Fruit fly (Drosophila melanogaster) whole organism, embryonic: ENCODE results near the gene Hs2st.
A peak's percentile ranks its signal among the peaks of the same experiment; 100 is the strongest.

Source experiments
- Abd-B ChIP-seq: fragments of 200-800 bp; sonication (Bioruptor generic); optimal IDR thresholded peaks from 2 replicates; lab custom pipeline; 2018; ENCODE audit warnings: missing biosample characterization, mild to moderate bottlenecking, missing genetic modification characterization, moderate library complexity
- Atf-2 ChIP-seq: fragments of 200-800 bp; sonication (Bioruptor generic); optimal IDR thresholded peaks from 2 replicates; lab custom pipeline; 2016; ENCODE audit warnings: missing biosample characterization, missing genetic modification characterization
- Bdp1 ChIP-seq: fragments of 200-800 bp; sonication (Bioruptor generic); optimal IDR thresholded peaks from 3 replicates; lab custom pipeline; 2016; ENCODE audit warnings: missing biosample characterization, missing genetic modification characterization
- CG11398 ChIP-seq: fragments of 200-800 bp; sonication (Bioruptor generic); optimal IDR thresholded peaks from 2 replicates; lab custom pipeline; 2016; ENCODE audit warnings: missing biosample characterization, missing genetic modification characterization
- CG12391 ChIP-seq: fragments of 200-800 bp; sonication (Bioruptor generic); optimal IDR thresholded peaks from 3 replicates; lab custom pipeline; 2018; ENCODE audit warnings: missing biosample characterization, mild to moderate bottlenecking, missing genetic modification characterization, moderate library complexity
- CG12659 ChIP-seq: fragments of 200-800 bp; sonication (Bioruptor generic); optimal IDR thresholded peaks from 3 replicates; lab custom pipeline; 2017; ENCODE audit warnings: mild to moderate bottlenecking, missing biosample characterization, missing genetic modification reagents, missing genetic modification characterization
- CG13287 ChIP-seq: fragments of 200-800 bp; sonication (Bioruptor generic); IDR thresholded peaks from 2 replicates; pipeline ENCODE4 v1.3.6; 2022; ENCODE audit warnings: missing biosample characterization, missing genetic modification characterization; ENCODE audit not compliant: partially characterized antibody
- CG14667 ChIP-seq: fragments of 200-800 bp; sonication (Bioruptor generic); IDR thresholded peaks from 2 replicates; pipeline ENCODE4 v1.3.6; 2022; ENCODE audit warnings: missing biosample characterization, missing genetic modification characterization
- CG1529 ChIP-seq: fragments of 200-800 bp; sonication (Bioruptor generic); optimal IDR thresholded peaks from 3 replicates; lab custom pipeline; 2018; ENCODE audit warnings: missing biosample characterization, missing genetic modification characterization
- CG15514 ChIP-seq: fragments of 200-800 bp; sonication (Bioruptor generic); optimal IDR thresholded peaks from 3 replicates; lab custom pipeline; 2017; ENCODE audit warnings: missing biosample characterization, missing genetic modification characterization, mild to moderate bottlenecking, moderate library complexity, missing genetic modification reagents
- CG1603 ChIP-seq: fragments of 200-800 bp; sonication (Bioruptor generic); optimal IDR thresholded peaks from 2 replicates; lab custom pipeline; 2019; ENCODE audit warnings: missing biosample characterization, mild to moderate bottlenecking, missing genetic modification characterization, moderate library complexity
- CG17829 ChIP-seq: fragments of 200-800 bp; optimal IDR thresholded peaks from 2 replicates; lab custom pipeline; 2019; ENCODE audit warnings: missing biosample characterization, mild to moderate bottlenecking, missing genetic modification characterization, moderate library complexity
- CG18011 ChIP-seq: fragments of 200-800 bp; sonication (Bioruptor generic); optimal IDR thresholded peaks from 2 replicates; lab custom pipeline; 2017; ENCODE audit warnings: missing biosample characterization, missing genetic modification characterization, mild to moderate bottlenecking, moderate library complexity, missing genotype
- CG2116 ChIP-seq: fragments of 200-800 bp; sonication (Bioruptor generic); optimal IDR thresholded peaks from 3 replicates; lab custom pipeline; 2018; ENCODE audit warnings: missing biosample characterization, mild to moderate bottlenecking, missing genetic modification characterization
- CG32767 ChIP-seq: fragments of 200-800 bp; sonication (Bioruptor generic); IDR thresholded peaks from 2 replicates; pipeline ENCODE4 v1.3.6; 2022; ENCODE audit warnings: missing biosample characterization, missing genetic modification characterization
- CG4854 ChIP-seq: fragments of 200-800 bp; sonication (Bioruptor generic); optimal IDR thresholded peaks from 2 replicates; lab custom pipeline; 2016; ENCODE audit warnings: missing biosample characterization, missing genetic modification characterization, inconsistent platforms
- CG5180 ChIP-seq: fragments of 200-800 bp; sonication (Bioruptor generic); optimal IDR thresholded peaks from 3 replicates; lab custom pipeline; 2017; ENCODE audit warnings: missing biosample characterization, missing genetic modification characterization, mild to moderate bottlenecking, moderate library complexity, missing genetic modification reagents
- CG5953 ChIP-seq: fragments of 200-800 bp; sonication (Bioruptor generic); IDR thresholded peaks from 2 replicates; pipeline ENCODE4 v1.3.6; 2022; ENCODE audit warnings: missing biosample characterization, missing genetic modification characterization
- CG6272 ChIP-seq: fragments of 200-800 bp; sonication (Bioruptor generic); IDR thresholded peaks from 2 replicates; pipeline ENCODE4 v1.3.6; 2022; ENCODE audit warnings: missing biosample characterization, missing genetic modification characterization
- CG7786 ChIP-seq: fragments of 200-800 bp; sonication (Bioruptor generic); optimal IDR thresholded peaks from 2 replicates; lab custom pipeline; 2016; ENCODE audit warnings: missing biosample characterization, missing genetic modification characterization
- CG8281 ChIP-seq: fragments of 200-800 bp; sonication (Bioruptor generic); optimal IDR thresholded peaks from 2 replicates; lab custom pipeline; 2018; ENCODE audit warnings: missing biosample characterization, mild to moderate bottlenecking, missing genetic modification characterization, moderate library complexity
- CG8290 ChIP-seq, 3 experiments: fragments of 200-800 bp; sonication (Bioruptor generic); optimal IDR thresholded peaks; 2 replicates each; lab custom pipeline; 2016 to 2019; ENCODE audit warnings: missing biosample characterization in 3 of 3, missing genetic modification characterization in 3 of 3, mild to moderate bottlenecking in 2 of 3, moderate library complexity in 1 of 3
- CoRest ChIP-seq: fragments of 200-800 bp; sonication (Bioruptor generic); optimal IDR thresholded peaks from 3 replicates; lab custom pipeline; 2018; ENCODE audit warnings: missing biosample characterization, mild to moderate bottlenecking, missing genetic modification characterization, moderate library complexity
- Deaf1 ChIP-seq: fragments of 200-800 bp; optimal IDR thresholded peaks from 3 replicates; lab custom pipeline; 2019; ENCODE audit warnings: missing biosample characterization, mild to moderate bottlenecking, missing genetic modification characterization, moderate library complexity
- Dek ChIP-seq: fragments of 200-800 bp; sonication (Bioruptor generic); optimal IDR thresholded peaks from 3 replicates; lab custom pipeline; 2019; ENCODE audit warnings: missing biosample characterization, mild to moderate bottlenecking, missing genetic modification characterization, moderate library complexity
- E2f2 ChIP-seq: fragments of 200-800 bp; sonication (Bioruptor generic); IDR thresholded peaks from 2 replicates; pipeline ENCODE4 v1.3.6; 2022; ENCODE audit warnings: missing biosample characterization, missing genetic modification characterization
- Hand ChIP-seq: fragments of 200-800 bp; sonication (Bioruptor generic); optimal IDR thresholded peaks from 2 replicates; lab custom pipeline; 2017; ENCODE audit warnings: mild to moderate bottlenecking, missing biosample characterization, missing genetic modification reagents, missing genetic modification characterization
- Hr3 ChIP-seq: fragments of 200-800 bp; sonication (Bioruptor generic); optimal IDR thresholded peaks from 3 replicates; lab custom pipeline; 2016; ENCODE audit warnings: missing biosample characterization, missing genetic modification characterization
- Meics ChIP-seq: fragments of 200-800 bp; sonication (Bioruptor generic); optimal IDR thresholded peaks from 2 replicates; lab custom pipeline; 2017; ENCODE audit warnings: missing biosample characterization, mild to moderate bottlenecking, missing genetic modification characterization
- NFAT ChIP-seq: fragments of 200-800 bp; sonication (Bioruptor generic); IDR thresholded peaks from 2 replicates; pipeline ENCODE4 v1.3.6; 2022; ENCODE audit warnings: missing biosample characterization, missing genetic modification characterization
- Neu2 ChIP-seq: fragments of 200-800 bp; sonication (Bioruptor generic); optimal IDR thresholded peaks from 3 replicates; lab custom pipeline; 2016; ENCODE audit warnings: missing biosample characterization, missing genetic modification characterization, borderline replicate concordance
- Oaz ChIP-seq: fragments of 200-800 bp; sonication (Bioruptor generic); IDR thresholded peaks from 2 replicates; pipeline ENCODE4 v1.3.6; 2022; ENCODE audit warnings: missing biosample characterization, missing genetic modification characterization
- Six4 ChIP-seq: fragments of 200-800 bp; sonication (Bioruptor generic); optimal IDR thresholded peaks from 2 replicates; lab custom pipeline; 2016; ENCODE audit warnings: missing biosample characterization, missing genetic modification characterization
- Vsx1 ChIP-seq: fragments of 200-800 bp; sonication (Bioruptor generic); optimal IDR thresholded peaks from 2 replicates; lab custom pipeline; 2017; ENCODE audit warnings: missing biosample characterization, mild to moderate bottlenecking, missing genetic modification characterization, missing genetic modification reagents
- bcd ChIP-seq: fragments of 200-800 bp; sonication (Bioruptor generic); optimal IDR thresholded peaks from 2 replicates; lab custom pipeline; 2017; ENCODE audit warnings: missing biosample characterization, mild to moderate bottlenecking, missing genetic modification characterization
- chm ChIP-seq: fragments of 200-800 bp; sonication (Bioruptor generic); IDR thresholded peaks from 2 replicates; pipeline ENCODE4 v1.3.6; 2022; ENCODE audit warnings: missing biosample characterization, missing genetic modification characterization
- fd96Cb ChIP-seq: fragments of 200-800 bp; sonication (Bioruptor generic); optimal IDR thresholded peaks from 2 replicates; lab custom pipeline; 2018; ENCODE audit warnings: missing biosample characterization, mild to moderate bottlenecking, missing genetic modification characterization, moderate library complexity
- gem ChIP-seq: fragments of 200-800 bp; sonication (Bioruptor generic); optimal IDR thresholded peaks from 2 replicates; lab custom pipeline; 2019; ENCODE audit warnings: missing biosample characterization, mild to moderate bottlenecking, missing genetic modification characterization, moderate library complexity
- gro ChIP-seq: fragments of 200-800 bp; sonication (Bioruptor generic); optimal IDR thresholded peaks from 2 replicates; lab custom pipeline; 2016; ENCODE audit warnings: missing biosample characterization, missing genetic modification characterization
- lbe ChIP-seq: fragments of 200-800 bp; sonication (Bioruptor generic); optimal IDR thresholded peaks from 2 replicates; lab custom pipeline; 2016; ENCODE audit warnings: missing biosample characterization, mild to moderate bottlenecking, missing genetic modification characterization
- lov ChIP-seq, 2 experiments: fragments of 200-800 bp in 1 of 2; fragments of >200 bp in 1 of 2; sonication (Bioruptor generic) in 1 of 2; IDR thresholded peaks in 1 of 2; optimal IDR thresholded peaks in 1 of 2; 2 replicates in 1 of 2; 3 replicates in 1 of 2; pipeline versions ENCODE4 v1.3.6 to Lab custom; 2017 to 2022; ENCODE audit warnings: missing biosample characterization in 1 of 2, missing genetic modification characterization in 1 of 2
- ranshi ChIP-seq: fragments of 200-800 bp; sonication (Bioruptor generic); IDR thresholded peaks from 2 replicates; pipeline ENCODE4 v1.3.6; 2022; ENCODE audit warnings: missing biosample characterization, missing genetic modification characterization
- schlank ChIP-seq: fragments of 200-800 bp; sonication (Bioruptor generic); optimal IDR thresholded peaks from 2 replicates; lab custom pipeline; 2018; ENCODE audit warnings: missing biosample characterization, mild to moderate bottlenecking, missing genetic modification characterization
- sisA ChIP-seq: fragments of 200-800 bp; sonication (Bioruptor generic); IDR thresholded peaks from 2 replicates; pipeline ENCODE4 v1.3.6; 2022; ENCODE audit warnings: missing biosample characterization, missing genetic modification characterization
- stc ChIP-seq: fragments of 200-800 bp; sonication (Bioruptor generic); IDR thresholded peaks from 2 replicates; pipeline ENCODE4 v1.3.6; 2022; ENCODE audit warnings: missing biosample characterization, missing genetic modification characterization
- stwl ChIP-seq: fragments of 200-800 bp; sonication (Bioruptor generic); optimal IDR thresholded peaks from 3 replicates; lab custom pipeline; 2018; ENCODE audit warnings: missing biosample characterization, mild to moderate bottlenecking, missing genetic modification characterization, moderate library complexity
- ttk ChIP-seq: fragments of 200-800 bp; sonication (Bioruptor generic); IDR thresholded peaks from 2 replicates; pipeline ENCODE4 v2.1.2; 2022; ENCODE audit warnings: missing biosample characterization, missing genetic modification characterization
- usp ChIP-seq: fragments of >200 bp; optimal IDR thresholded peaks from 2 replicates; lab custom pipeline; 2017; ENCODE audit warnings: missing biosample characterization, missing genetic modification characterization

The Hs2st gene

DNA sequence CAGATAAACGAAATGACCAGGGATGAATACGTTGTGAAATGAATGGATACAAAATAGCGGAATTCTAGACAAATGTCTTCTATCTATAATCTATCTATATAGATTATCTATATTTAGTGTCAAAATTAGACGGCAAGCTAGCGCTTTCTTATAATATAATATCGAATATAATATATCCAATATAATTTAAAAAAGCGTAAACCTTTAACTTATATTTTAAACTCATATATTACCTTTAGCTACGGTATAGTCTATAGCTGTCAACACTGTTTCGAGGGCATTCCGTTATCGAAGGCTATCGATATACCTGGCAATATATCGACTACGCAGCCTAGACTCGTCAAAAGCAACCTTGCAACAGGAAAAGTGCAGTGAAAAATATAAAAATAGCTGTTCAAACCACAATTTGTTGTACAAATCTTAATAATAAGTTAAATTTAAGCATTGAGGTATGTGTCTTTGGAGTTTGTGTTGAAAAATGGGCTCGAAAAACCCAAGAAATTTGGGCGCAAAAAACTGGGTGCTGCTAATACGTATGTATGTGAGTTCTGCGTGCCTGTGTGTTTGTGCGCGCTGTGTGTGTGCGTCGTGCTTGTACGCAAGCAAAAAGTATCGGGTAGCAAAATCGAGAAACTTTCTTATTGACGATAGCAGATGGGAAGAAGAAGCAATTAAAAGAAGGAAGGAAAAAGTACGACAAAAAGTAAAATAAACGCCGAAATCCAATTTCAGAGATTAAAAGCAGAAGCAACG, 48.6 kb upstream of the Hs2st start, which contains the start of the genes swm and Ctu2 (continued):
- TF ChIP-seq CG5953 (GFP tag; lab: Robert Waterston, UW), result no peak
- TF ChIP-seq CG8290 (GFP tag; optimal IDR thresholded peaks at IDR 0.05; lab: Kevin White, UChicago), result peak; percentile 34
- peak in 1 of 2 experiments; percentile 29 for TF ChIP-seq CG8290 (tag; optimal IDR thresholded peaks at IDR 0.05; lab: Kevin White, UChicago)
- TF ChIP-seq chm (GFP tag; lab: Robert Waterston, UW), result no peak
- TF ChIP-seq CG12391 (tag; lab: Kevin White, UChicago), result peak; percentile 83
- no peak for TF ChIP-seq CG11398 (GFP tag; lab: Kevin White, UChicago)
- TF ChIP-seq CG4854 (GFP tag; lab: Kevin White, UChicago), result no peak
- peak; percentile 72 for TF ChIP-seq CG17829
- TF ChIP-seq CG15514, result peak; percentile 44
- TF ChIP-seq CG18011 (GFP tag; lab: Kevin White, UChicago), result peak; percentile 21
- no peak for TF ChIP-seq CG5180 (GFP tag; lab: Kevin White, UChicago)
- no peak for TF ChIP-seq CG1529 (GFP tag; lab: Kevin White, UChicago)
- TF ChIP-seq CG6272 (GFP tag; lab: Robert Waterston, UW), result no peak
- no peak for TF ChIP-seq gro
- TF ChIP-seq CG1603 (tag; lab: Kevin White, UChicago), result peak; percentile 5
- TF ChIP-seq ranshi (GFP tag; lab: Robert Waterston, UW), result peak; percentile 30; the same call in 1 of the 2 replicates
- TF ChIP-seq Abd-B (GFP tag; lab: Kevin White, UChicago), result peak; percentile 67
- peak; percentile 71 for TF ChIP-seq CG13287 (GFP tag; lab: Robert Waterston, UW)
- peak; percentile 48 for TF ChIP-seq fd96Cb (tag; lab: Kevin White, UChicago)
- peak; percentile 27 for TF ChIP-seq lbe (GFP tag; lab: Kevin White, UChicago)
- no peak for TF ChIP-seq schlank (tag; lab: Kevin White, UChicago)
- peak; percentile 63 for TF ChIP-seq bcd
- no peak for TF ChIP-seq CG14667 (GFP tag; lab: Robert Waterston, UW)
- TF ChIP-seq usp, result no peak
- no peak for TF ChIP-seq Deaf1 (tag; lab: Kevin White, UChicago)
- no peak for TF ChIP-seq Vsx1 (GFP tag; lab: Kevin White, UChicago)
- 0 out of 2 replicates have a peak, but pooled peaks have one; percentile 33 for TF ChIP-seq E2f2 (GFP tag; lab: Robert Waterston, UW)
- TF ChIP-seq Hand (GFP tag; lab: Kevin White, UChicago), result peak; percentile 52
- peak; percentile 98 for TF ChIP-seq CG2116
- TF ChIP-seq Oaz, result peak; percentile 52; the same call in 1 of the 2 replicates
- no peak for TF ChIP-seq gem (tag; lab: Kevin White, UChicago)
- TF ChIP-seq CoRest (tag; lab: Kevin White, UChicago), result peak; percentile 89
- TF ChIP-seq Bdp1 (GFP tag; lab: Kevin White, UChicago), result no peak
- TF ChIP-seq Dek (tag; lab: Kevin White, UChicago), result peak; percentile 68
- TF ChIP-seq Hr3 (GFP tag; lab: Kevin White, UChicago), result peak; percentile 68
- no peak for TF ChIP-seq Meics (GFP tag; lab: Kevin White, UChicago)
- peak; percentile 13; the same call in 1 of the 2 replicates for TF ChIP-seq sisA (GFP tag; lab: Robert Waterston, UW)
- no peak for TF ChIP-seq NFAT (GFP tag; lab: Robert Waterston, UW)
- TF ChIP-seq ttk (GFP tag; lab: Robert Waterston, UW), result no peak
- TF ChIP-seq CG7786, result no peak
- TF ChIP-seq CG32767, result 0 out of 2 replicates have a peak, but pooled peaks have one; percentile 26
- TF ChIP-seq Six4 (GFP tag; lab: Kevin White, UChicago), result no peak
- no peak for TF ChIP-seq Atf-2 (GFP tag; lab: Kevin White, UChicago)
- peak; percentile 82 for TF ChIP-seq CG12659 (GFP tag; lab: Kevin White, UChicago)
- TF ChIP-seq stwl (tag; lab: Kevin White, UChicago), result peak; percentile 61
- no peak for TF ChIP-seq Neu2
- peak; percentile 84 for TF ChIP-seq CG8281
- no peak for TF ChIP-seq stc (GFP tag; lab: Robert Waterston, UW)
- no peak for TF ChIP-seq lov (optimal IDR thresholded peaks at IDR 0.05; lab: Kevin White, UChicago)
- no peak for TF ChIP-seq lov (GFP tag; IDR thresholded peaks at IDR 0.05; lab: Robert Waterston, UW)
